Fruit fly (Drosophila melanogaster) whole organism, wandering third instar larva: ENCODE data around the gene ZnT77C.
A peak's percentile ranks its signal among the peaks of the same experiment; 100 is the strongest.

ENCODE experiments used
- Abd-B ChIP-seq: fragments of >200 bp; optimal IDR thresholded peaks from 2 replicates; lab custom pipeline; 2017; ENCODE audit warnings: missing biosample characterization, missing genetic modification characterization
- CG32264 ChIP-seq: fragments of 200-800 bp; sonication (Bioruptor generic); optimal IDR thresholded peaks from 2 replicates; lab custom pipeline; 2016; ENCODE audit warnings: missing biosample characterization, missing genetic modification characterization
- CG9705 ChIP-seq: fragments of 200-800 bp; sonication (Bioruptor generic); optimal IDR thresholded peaks from 2 replicates; lab custom pipeline; 2018; ENCODE audit warnings: missing biosample characterization, mild to moderate bottlenecking, missing genetic modification characterization
- Dfd ChIP-seq: fragments of >200 bp; optimal IDR thresholded peaks from 2 replicates; lab custom pipeline; 2017; ENCODE audit warnings: missing biosample characterization, missing genetic modification characterization
- Dif ChIP-seq: fragments of 200-275, 200-300 bp; sonication (Bioruptor generic); optimal IDR thresholded peaks from 2 replicates; lab custom pipeline; 2018; ENCODE audit warnings: missing biosample characterization, missing genetic modification characterization; ENCODE audit not compliant: partially characterized antibody
- HLH106 ChIP-seq: fragments of 200-800 bp; optimal IDR thresholded peaks from 3 replicates; lab custom pipeline; 2019; ENCODE audit warnings: missing biosample characterization, mild to moderate bottlenecking, missing genetic modification characterization, moderate library complexity
- Hnf4 ChIP-seq: fragments of 200-800 bp; sonication (Bioruptor generic); optimal IDR thresholded peaks from 2 replicates; lab custom pipeline; 2016; ENCODE audit warnings: missing biosample characterization, mild to moderate bottlenecking, missing genetic modification characterization
- Hr78 ChIP-seq: fragments of >200 bp; optimal IDR thresholded peaks from 2 replicates; lab custom pipeline; 2017; ENCODE audit warnings: missing biosample characterization, missing genetic modification characterization
- Hr83 ChIP-seq: fragments of 200-300 bp; sonication (Bioruptor generic); optimal IDR thresholded peaks from 2 replicates; lab custom pipeline; 2016; ENCODE audit warnings: missing biosample characterization, mild to moderate bottlenecking, missing genetic modification characterization, moderate library complexity; ENCODE audit not compliant: poor library complexity, severe bottlenecking
- Mio ChIP-seq: sonication (Bioruptor generic); optimal IDR thresholded peaks from 2 replicates; lab custom pipeline; 2016; ENCODE audit warnings: missing biosample characterization, missing genetic modification characterization
- Myc ChIP-seq: fragments of >200 bp; optimal IDR thresholded peaks from 2 replicates; lab custom pipeline; 2017
- N ChIP-seq: fragments of >200 bp; optimal IDR thresholded peaks from 2 replicates; lab custom pipeline; 2018; ENCODE audit warnings: missing biosample characterization, missing external identifiers, missing genetic modification characterization
- OdsH ChIP-seq: fragments of 200-800 bp; sonication (Bioruptor generic); optimal IDR thresholded peaks from 2 replicates; lab custom pipeline; 2016; ENCODE audit warnings: missing biosample characterization, mild to moderate bottlenecking, missing genetic modification characterization
- Rel ChIP-seq, 2 experiments: fragments of 200-800 bp; sonication (Bioruptor generic) in 1 of 2; optimal IDR thresholded peaks; 2 replicates in 1 of 2; 3 replicates in 1 of 2; lab custom pipeline; 2016 to 2019; ENCODE audit warnings: mild to moderate bottlenecking in 2 of 2, missing biosample characterization in 2 of 2, missing genetic modification characterization in 2 of 2, moderate library complexity in 1 of 2
- Sp1 ChIP-seq: fragments of 200-800 bp; sonication (Bioruptor generic); optimal IDR thresholded peaks from 3 replicates; lab custom pipeline; 2019; ENCODE audit warnings: missing biosample characterization, mild to moderate bottlenecking, missing genetic modification characterization, moderate library complexity
- Vsx2 ChIP-seq: fragments of 200-300, 225-300 bp; sonication (Bioruptor generic); optimal IDR thresholded peaks from 2 replicates; lab custom pipeline; 2018; ENCODE audit warnings: missing biosample characterization, missing genetic modification characterization; ENCODE audit not compliant: partially characterized antibody
- br ChIP-seq: fragments of 200-800 bp; sonication (Bioruptor generic); optimal IDR thresholded peaks from 2 replicates; lab custom pipeline; 2016; ENCODE audit warnings: missing biosample characterization, missing genetic modification characterization
- brk ChIP-seq: fragments of 200-800 bp; sonication (Bioruptor generic); optimal IDR thresholded peaks from 2 replicates; lab custom pipeline; 2016; ENCODE audit warnings: missing biosample characterization, mild to moderate bottlenecking, missing genetic modification characterization
- dl ChIP-seq, 2 experiments: fragments of 175-275, 200-275 bp in 1 of 2; fragments of 200-275 bp in 1 of 2; sonication (Bioruptor generic); optimal IDR thresholded peaks; lab custom pipeline; 2018; ENCODE audit warnings: mild to moderate bottlenecking in 2 of 2, missing biosample characterization in 2 of 2, missing genetic modification characterization in 2 of 2, moderate library complexity in 2 of 2; ENCODE audit not compliant: partially characterized antibody in 2 of 2, insufficient read depth in 1 of 2
- dsf ChIP-seq: sonication (Bioruptor generic); optimal IDR thresholded peaks from 2 replicates; lab custom pipeline; 2016; ENCODE audit warnings: missing biosample characterization, missing genetic modification characterization, borderline replicate concordance
- foxo ChIP-seq, 2 experiments: fragments of 200-800 bp; sonication (Bioruptor generic); optimal IDR thresholded peaks; 2 replicates in 1 of 2; 3 replicates in 1 of 2; lab custom pipeline; 2016 to 2017; ENCODE audit warnings: missing biosample characterization in 2 of 2, missing genetic modification characterization in 2 of 2
- fru ChIP-seq: fragments of 200-800 bp; sonication (Bioruptor generic); optimal IDR thresholded peaks from 3 replicates; lab custom pipeline; 2016; ENCODE audit warnings: missing biosample characterization, mild to moderate bottlenecking, missing genetic modification characterization
- jim ChIP-seq: fragments of 175-275, 200-325 bp; sonication (Bioruptor generic); optimal IDR thresholded peaks from 2 replicates; lab custom pipeline; 2016; ENCODE audit warnings: missing biosample characterization, mild to moderate bottlenecking, missing genetic modification characterization
- lola ChIP-seq: fragments of >200 bp; optimal IDR thresholded peaks from 2 replicates; lab custom pipeline; 2017; ENCODE audit warnings: missing biosample characterization, missing genetic modification characterization
- pan ChIP-seq: fragments of >200 bp; optimal IDR thresholded peaks from 2 replicates; lab custom pipeline; 2017
- psq ChIP-seq: fragments of 200-800 bp; sonication (Bioruptor generic); optimal IDR thresholded peaks from 3 replicates; lab custom pipeline; 2017; ENCODE audit warnings: missing biosample characterization, mild to moderate bottlenecking, missing genetic modification characterization, moderate library complexity
- sage ChIP-seq: fragments of 200-800 bp; sonication (Bioruptor generic); optimal IDR thresholded peaks from 2 replicates; lab custom pipeline; 2016; ENCODE audit warnings: missing biosample characterization, mild to moderate bottlenecking, missing genetic modification characterization
- sv ChIP-seq: fragments of 200-800 bp; sonication (Bioruptor generic); optimal IDR thresholded peaks from 3 replicates; lab custom pipeline; 2016; ENCODE audit warnings: missing biosample characterization, missing genetic modification characterization
- tai ChIP-seq: sonication (Bioruptor generic); optimal IDR thresholded peaks from 2 replicates; lab custom pipeline; 2016; ENCODE audit warnings: missing biosample characterization, missing genetic modification characterization
- woc ChIP-seq: sonication (Bioruptor generic); optimal IDR thresholded peaks from 2 replicates; lab custom pipeline; 2016; ENCODE audit warnings: missing biosample characterization, mild to moderate bottlenecking, missing genetic modification characterization

Gene ZnT77C

dm6 chr3L:20536919-20537318 is 42.2 kb upstream of the ZnT77C start:
- TF ChIP-seq Dfd (GFP tag; lab: Kevin White, UChicago) = no peak
- TF ChIP-seq foxo (GFP tag; optimal IDR thresholded peaks at IDR 0.05; lab: Kevin White, UChicago) = no peak
- TF ChIP-seq lola = no peak
- TF ChIP-seq OdsH (GFP tag; lab: Kevin White, UChicago) = no peak
- TF ChIP-seq Mio = no peak
- no peak for TF ChIP-seq Vsx2 (GFP tag; lab: Kevin White, UChicago)
- no peak for TF ChIP-seq dl (GFP tag; optimal IDR thresholded peaks at IDR 0.05; lab: Kevin White, UChicago; ENCODE audit: insufficient read depth in 1 of 2, partially characterized antibody in 2 of 2)
- TF ChIP-seq HLH106 = no peak
- TF ChIP-seq tai (GFP tag; lab: Kevin White, UChicago) = no peak
- TF ChIP-seq Hnf4 (GFP tag; lab: Kevin White, UChicago) = no peak
- TF ChIP-seq dsf (GFP tag; lab: Kevin White, UChicago) = no peak
- TF ChIP-seq psq (GFP tag; lab: Kevin White, UChicago) = no peak
- TF ChIP-seq Hr83 = no peak
- TF ChIP-seq sage (GFP tag; lab: Kevin White, UChicago) = no peak
- no peak for TF ChIP-seq Hr78 (GFP tag; lab: Kevin White, UChicago)
- TF ChIP-seq fru (GFP tag; lab: Kevin White, UChicago) = no peak
- no peak for TF ChIP-seq pan
- TF ChIP-seq CG9705 (GFP tag; lab: Kevin White, UChicago) = no peak

dm6 chr3L:20533409-20533808 is 38.7 kb upstream of the ZnT77C start, which contains the start of gene CG13250:
Gene CG13250, plus strand, starts transcription at chr3L:20533709.
- no peak for TF ChIP-seq tai (GFP tag; lab: Kevin White, UChicago)
- no peak for TF ChIP-seq dsf (GFP tag; lab: Kevin White, UChicago)
- TF ChIP-seq N (GFP tag; lab: Kevin White, UChicago) = no peak
- TF ChIP-seq lola = no peak
- no peak for TF ChIP-seq sv (GFP tag; lab: Kevin White, UChicago)
- TF ChIP-seq Rel (GFP tag; optimal IDR thresholded peaks at IDR 0.05; lab: Kevin White, UChicago) = no peak
- no peak for TF ChIP-seq Rel (tag; optimal IDR thresholded peaks at IDR 0.05; lab: Kevin White, UChicago)
- TF ChIP-seq Myc (lab: Kevin White, UChicago) = no peak
- no peak for TF ChIP-seq woc (GFP tag; lab: Kevin White, UChicago)
- TF ChIP-seq pan = no peak
- no peak for TF ChIP-seq jim (GFP tag; lab: Kevin White, UChicago)
- TF ChIP-seq Hr83 = no peak
- TF ChIP-seq Abd-B (GFP tag; lab: Kevin White, UChicago) = no peak
- no peak for TF ChIP-seq Dif
- TF ChIP-seq CG9705 (GFP tag; lab: Kevin White, UChicago) = no peak
- TF ChIP-seq OdsH (GFP tag; lab: Kevin White, UChicago) = no peak
- TF ChIP-seq dl (GFP tag; optimal IDR thresholded peaks at IDR 0.05; lab: Kevin White, UChicago; ENCODE audit: insufficient read depth in 1 of 2, partially characterized antibody in 2 of 2) = no peak
- no peak for TF ChIP-seq br
- no peak for TF ChIP-seq CG32264 (GFP tag; lab: Kevin White, UChicago)

dm6 chr3L:20531257-20531656 is 36.5 kb upstream of the ZnT77C start:
- TF ChIP-seq brk (GFP tag; lab: Kevin White, UChicago) (no peak), Hr83 (no peak), Mio (no peak), Abd-B (GFP tag; lab: Kevin White, UChicago) (no peak), Sp1 (GFP tag; lab: Kevin White, UChicago) (no peak), CG32264 (GFP tag; lab: Kevin White, UChicago) (no peak), lola (no peak), jim (GFP tag; lab: Kevin White, UChicago) (no peak), Hnf4 (GFP tag; lab: Kevin White, UChicago) (no peak)

dm6 chr3L:20530347-20531177 is 35.8 kb upstream of the ZnT77C start:
- TF ChIP-seq Mio (no peak), Hnf4 (GFP tag; lab: Kevin White, UChicago) (peak; percentile 9)
